Worm (Caenorhabditis elegans) whole organism, midembryonic: Measurements from ENCODE around the gene scc-2.

Source experiments
- T22C8.4 ChIP-seq: fragments of 200-800 bp; sonication (Bioruptor generic); IDR thresholded peaks from 2 replicates; pipeline ENCODE4 v1.3.6; 2022; ENCODE audit warnings: missing genetic modification characterization, missing compliant biosample characterization
- cog-1 ChIP-seq: sonication (generic microtip); optimal IDR thresholded peaks from 2 replicates; lab custom pipeline; 2016; ENCODE audit warnings: missing genetic modification characterization, missing compliant biosample characterization
- flt-1 ChIP-seq: fragments of 200-800 bp; sonication (Bioruptor generic); IDR thresholded peaks from 2 replicates; pipeline ENCODE4 v1.3.6; 2022; ENCODE audit warnings: missing genetic modification characterization, missing compliant biosample characterization
- klf-2 ChIP-seq: fragments of 200-800 bp; sonication (Bioruptor generic); conservative IDR thresholded peaks from 2 replicates; pipeline ENCODE4 v1.3.6; 2022; ENCODE audit warnings: missing genetic modification reagents, missing genetic modification characterization, missing compliant biosample characterization
- med-1 ChIP-seq: sonication (generic microtip); optimal IDR thresholded peaks from 2 replicates; lab custom pipeline; 2017; ENCODE audit warnings: missing genetic modification characterization, mild to moderate bottlenecking, missing compliant biosample characterization, antibody characterized with exemption, missing genetic modification reagents; ENCODE audit not compliant: insufficient read depth
- ref-1 ChIP-seq: fragments of 200-800 bp; sonication (Bioruptor generic); conservative IDR thresholded peaks from 2 replicates; pipeline ENCODE4 v1.3.6; 2022; ENCODE audit warnings: missing genetic modification reagents, missing genetic modification characterization, missing compliant biosample characterization
- tab-1 ChIP-seq: fragments of 200-800 bp; sonication (Bioruptor generic); IDR thresholded peaks from 2 replicates; pipeline ENCODE4 v1.3.6; 2022; ENCODE audit warnings: missing genetic modification characterization, missing compliant biosample characterization
- ztf-23 ChIP-seq: fragments of 200-800 bp; sonication (Bioruptor generic); IDR thresholded peaks from 2 replicates; pipeline ENCODE4 v1.3.6; 2022; ENCODE audit warnings: missing genetic modification reagents, missing genetic modification characterization, missing compliant biosample characterization
- ztf-29 ChIP-seq: fragments of 200-800 bp; sonication (Bioruptor generic); IDR thresholded peaks from 2 replicates; pipeline ENCODE4 v1.3.6; 2022; ENCODE audit warnings: missing genetic modification reagents, missing genetic modification characterization, missing compliant biosample characterization

scc-2 gene

ce11 chrII:294606-295005 lies 31.1 kb upstream of the scc-2 start, which contains the start of gene B0432.11:
TSS of gene B0432.11 (minus strand) at chrII:294706.
- no peak for TF ChIP-seq tab-1 (GFP tag; lab: Robert Waterston, UW)
- no peak for TF ChIP-seq cog-1
- no peak for TF ChIP-seq ref-1
- TF ChIP-seq ztf-23 (GFP tag; lab: Robert Waterston, UW), result no peak
- no peak for TF ChIP-seq med-1 (GFP tag; lab: Kevin White, UChicago)
- TF ChIP-seq ztf-29 (GFP tag; lab: Robert Waterston, UW), result no peak
- TF ChIP-seq T22C8.4 (GFP tag; lab: Robert Waterston, UW), result no peak
- TF ChIP-seq flt-1 (GFP tag; lab: Robert Waterston, UW), result no peak
- TF ChIP-seq klf-2 (GFP tag; lab: Robert Waterston, UW), result no peak

ce11 chrII:290282-290681 lies 26.8 kb upstream of the scc-2 start, which contains the start of gene djr-1.1:
TSS of gene djr-1.1 (plus strand) at chrII:290582.
- TF ChIP-seq cog-1 (no peak), flt-1 (GFP tag; lab: Robert Waterston, UW) (no peak), tab-1 (GFP tag; lab: Robert Waterston, UW) (no peak), med-1 (GFP tag; lab: Kevin White, UChicago) (no peak), ztf-29 (GFP tag; lab: Robert Waterston, UW) (no peak), klf-2 (GFP tag; lab: Robert Waterston, UW) (no peak), ztf-23 (GFP tag; lab: Robert Waterston, UW) (no peak), ref-1 (no peak), T22C8.4 (GFP tag; lab: Robert Waterston, UW) (no peak)

DNA sequence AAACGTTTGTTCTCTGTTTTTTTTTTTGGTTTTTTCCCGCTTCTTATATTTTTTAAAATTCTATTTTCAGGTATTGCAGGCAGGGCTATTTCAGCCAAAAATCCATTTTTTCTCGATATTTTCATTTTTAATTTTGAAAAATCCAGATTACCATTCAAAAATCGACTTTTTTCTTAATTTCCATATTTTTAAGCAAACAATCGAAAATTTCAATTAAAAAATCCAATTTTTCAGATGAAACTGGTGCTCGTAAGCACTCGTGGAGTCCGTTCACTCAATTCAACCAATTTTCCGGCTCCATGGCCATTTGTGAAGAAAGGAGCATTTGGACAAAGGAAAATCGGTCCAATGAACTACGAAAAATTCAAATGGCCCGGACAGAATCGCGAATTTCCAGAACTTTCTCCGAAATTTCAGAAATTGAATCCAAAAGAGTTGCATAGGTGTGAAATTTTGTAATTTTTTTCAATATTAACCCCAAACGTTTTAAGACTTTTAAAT lies 25.3 kb upstream of the scc-2 start, which contains the start of gene mrpl-41:
mrpl-41 (plus strand) TSS at position 235 of the 501 bp plus-strand sequence.
- TF ChIP-seq ztf-29 (GFP tag; lab: Robert Waterston, UW) (no peak), klf-2 (GFP tag; lab: Robert Waterston, UW) (no peak), ref-1 (no peak), tab-1 (GFP tag; lab: Robert Waterston, UW) (no peak), flt-1 (GFP tag; lab: Robert Waterston, UW) (no peak), med-1 (GFP tag; lab: Kevin White, UChicago) (no peak), T22C8.4 (GFP tag; lab: Robert Waterston, UW) (no peak), cog-1 (no peak), ztf-23 (GFP tag; lab: Robert Waterston, UW) (no peak)

ce11 chrII:286551-286724 lies 23.0 kb upstream of the scc-2 start, which contains the start of gene misc-1:
TSS of gene misc-1 (plus strand) at chrII:286625.
- TF ChIP-seq T22C8.4 (GFP tag; lab: Robert Waterston, UW) (0 out of 2 replicates have a peak, but pooled peaks have one; percentile 20), cog-1 (no peak), ref-1 (no peak)

ce11 chrII:285627-286550 lies 22.4 kb upstream of the scc-2 start, which contains the start of gene B0432.10:
TSS of gene B0432.10 (minus strand) at chrII:286275.
- no peak for TF ChIP-seq med-1 (GFP tag; lab: Kevin White, UChicago)
- peak; percentile 29 for TF ChIP-seq cog-1

ce11 chrII:283594-283993 lies 20.1 kb upstream of the scc-2 start, which contains the start of gene B0432.9:
TSS of gene B0432.9 (minus strand) at chrII:283694.
- TF ChIP-seq flt-1 (GFP tag; lab: Robert Waterston, UW), result no peak
- TF ChIP-seq med-1 (GFP tag; lab: Kevin White, UChicago), result no peak
- TF ChIP-seq tab-1 (GFP tag; lab: Robert Waterston, UW), result no peak
- no peak for TF ChIP-seq ref-1
- no peak for TF ChIP-seq cog-1
- no peak for TF ChIP-seq ztf-23 (GFP tag; lab: Robert Waterston, UW)
- TF ChIP-seq T22C8.4 (GFP tag; lab: Robert Waterston, UW), result no peak
- no peak for TF ChIP-seq ztf-29 (GFP tag; lab: Robert Waterston, UW)

DNA sequence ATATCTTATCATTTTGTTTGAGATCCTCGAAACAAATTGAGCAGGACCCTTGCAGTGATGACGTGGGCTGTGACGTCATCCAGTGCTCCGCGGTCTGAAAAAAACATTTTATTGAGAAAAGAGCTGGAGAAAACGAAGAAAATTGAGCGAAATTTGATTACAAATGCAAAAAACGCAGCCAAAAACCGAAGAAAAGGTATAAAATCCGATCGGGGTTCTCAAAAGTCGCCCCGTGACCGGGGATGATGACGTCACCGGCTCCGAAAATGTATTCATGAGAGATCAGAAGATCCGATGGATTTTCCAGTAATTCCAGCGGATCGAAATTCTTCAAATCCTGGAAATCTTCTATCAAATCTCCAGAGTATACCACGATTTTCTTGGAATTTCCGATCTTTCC lies 19.0 kb upstream of the scc-2 start, which contains the start of gene trul-1:
trul-1 (minus strand) TSS at position 101 of the 400 bp plus-strand sequence.
- no peak for TF ChIP-seq med-1 (GFP tag; lab: Kevin White, UChicago)
- TF ChIP-seq ztf-23 (GFP tag; lab: Robert Waterston, UW), result no peak
- no peak for TF ChIP-seq ztf-29 (GFP tag; lab: Robert Waterston, UW)
- no peak for TF ChIP-seq tab-1 (GFP tag; lab: Robert Waterston, UW)
- TF ChIP-seq ref-1, result no peak
- TF ChIP-seq T22C8.4 (GFP tag; lab: Robert Waterston, UW), result no peak
- TF ChIP-seq klf-2 (GFP tag; lab: Robert Waterston, UW), result no peak
- TF ChIP-seq cog-1, result no peak

DNA sequence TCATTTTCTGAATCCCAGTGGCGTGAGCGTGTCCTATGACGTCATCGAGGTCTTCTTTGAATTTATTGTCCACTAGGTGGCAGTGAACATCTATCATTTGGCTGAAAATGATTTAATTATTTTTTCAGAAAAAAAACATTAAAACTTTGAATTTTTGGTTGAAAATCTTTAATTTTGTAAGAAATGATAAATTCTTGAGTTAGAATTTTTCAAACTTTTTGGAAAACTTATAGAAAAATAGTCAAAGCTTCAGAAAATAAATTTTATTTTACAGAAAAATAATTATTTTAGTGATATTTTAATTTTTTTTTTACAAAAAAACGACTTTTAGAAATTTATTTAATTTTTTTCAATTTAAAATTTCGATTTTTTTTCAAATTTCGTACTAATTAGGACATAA lies 15.2 kb upstream of the scc-2 start, which contains the start of gene B0432.8:
B0432.8 (minus strand) TSS at position 101 of the 400 bp plus-strand sequence.
- TF ChIP-seq flt-1 (GFP tag; lab: Robert Waterston, UW) (no peak), cog-1 (no peak), med-1 (GFP tag; lab: Kevin White, UChicago) (no peak)

- TF ChIP-seq flt-1 (GFP tag; lab: Robert Waterston, UW), result no peak
- no peak for TF ChIP-seq med-1 (GFP tag; lab: Kevin White, UChicago)
- no peak for TF ChIP-seq tab-1 (GFP tag; lab: Robert Waterston, UW)
- no peak for TF ChIP-seq cog-1
- TF ChIP-seq ztf-29 (GFP tag; lab: Robert Waterston, UW), result no peak
- TF ChIP-seq ref-1, result no peak
- TF ChIP-seq ztf-23 (GFP tag; lab: Robert Waterston, UW), result no peak
- no peak for TF ChIP-seq klf-2 (GFP tag; lab: Robert Waterston, UW)
- TF ChIP-seq T22C8.4 (GFP tag; lab: Robert Waterston, UW), result no peak
Measured at ce11 chrII:273872-274271, 10.4 kb upstream of the scc-2 start, which contains the start of gene B0432.7. TSS of gene B0432.7 (minus strand) at chrII:273972.
